Fruit fly (Drosophila melanogaster) whole organism, wandering third instar larva: ENCODE measurements around the gene Cpr66Cb.

Experiments used
- Abd-B ChIP-seq: fragments of >200 bp; optimal IDR thresholded peaks from 2 replicates; lab custom pipeline; 2017; ENCODE audit warnings: missing biosample characterization, missing genetic modification characterization
- CG9705 ChIP-seq: fragments of 200-800 bp; sonication (Bioruptor generic); optimal IDR thresholded peaks from 2 replicates; lab custom pipeline; 2018; ENCODE audit warnings: missing biosample characterization, mild to moderate bottlenecking, missing genetic modification characterization
- CrebA ChIP-seq: fragments of 200-800 bp; sonication (Bioruptor generic); optimal IDR thresholded peaks from 2 replicates; lab custom pipeline; 2016; ENCODE audit warnings: missing biosample characterization, mild to moderate bottlenecking, missing genetic modification characterization, borderline replicate concordance
- Dfd ChIP-seq: fragments of >200 bp; optimal IDR thresholded peaks from 2 replicates; lab custom pipeline; 2017; ENCODE audit warnings: missing biosample characterization, missing genetic modification characterization
- Dif ChIP-seq: fragments of 200-275, 200-300 bp; sonication (Bioruptor generic); optimal IDR thresholded peaks from 2 replicates; lab custom pipeline; 2018; ENCODE audit warnings: missing biosample characterization, missing genetic modification characterization; ENCODE audit not compliant: partially characterized antibody
- GATAd ChIP-seq: sonication (Bioruptor generic); optimal IDR thresholded peaks from 2 replicates; lab custom pipeline; 2016; ENCODE audit warnings: missing biosample characterization, missing genetic modification characterization
- HLH106 ChIP-seq: fragments of 200-800 bp; optimal IDR thresholded peaks from 3 replicates; lab custom pipeline; 2019; ENCODE audit warnings: missing biosample characterization, mild to moderate bottlenecking, missing genetic modification characterization, moderate library complexity
- Hnf4 ChIP-seq: fragments of 200-800 bp; sonication (Bioruptor generic); optimal IDR thresholded peaks from 2 replicates; lab custom pipeline; 2016; ENCODE audit warnings: missing biosample characterization, mild to moderate bottlenecking, missing genetic modification characterization
- Hr78 ChIP-seq: fragments of >200 bp; optimal IDR thresholded peaks from 2 replicates; lab custom pipeline; 2017; ENCODE audit warnings: missing biosample characterization, missing genetic modification characterization
- Hr83 ChIP-seq: fragments of 200-300 bp; sonication (Bioruptor generic); optimal IDR thresholded peaks from 2 replicates; lab custom pipeline; 2016; ENCODE audit warnings: missing biosample characterization, mild to moderate bottlenecking, missing genetic modification characterization, moderate library complexity; ENCODE audit not compliant: poor library complexity, severe bottlenecking
- Jra ChIP-seq: sonication (Bioruptor generic); optimal IDR thresholded peaks from 2 replicates; lab custom pipeline; 2016; ENCODE audit warnings: missing biosample characterization, missing genetic modification characterization
- Mio ChIP-seq: sonication (Bioruptor generic); optimal IDR thresholded peaks from 2 replicates; lab custom pipeline; 2016; ENCODE audit warnings: missing biosample characterization, missing genetic modification characterization
- Myc ChIP-seq: fragments of >200 bp; optimal IDR thresholded peaks from 2 replicates; lab custom pipeline; 2017
- N ChIP-seq: fragments of >200 bp; optimal IDR thresholded peaks from 2 replicates; lab custom pipeline; 2018; ENCODE audit warnings: missing biosample characterization, missing external identifiers, missing genetic modification characterization
- OdsH ChIP-seq: fragments of 200-800 bp; sonication (Bioruptor generic); optimal IDR thresholded peaks from 2 replicates; lab custom pipeline; 2016; ENCODE audit warnings: missing biosample characterization, mild to moderate bottlenecking, missing genetic modification characterization
- Rel ChIP-seq, 2 experiments: fragments of 200-800 bp; sonication (Bioruptor generic) in 1 of 2; optimal IDR thresholded peaks; 2 replicates in 1 of 2; 3 replicates in 1 of 2; lab custom pipeline; 2016 to 2019; ENCODE audit warnings: mild to moderate bottlenecking in 2 of 2, missing biosample characterization in 2 of 2, missing genetic modification characterization in 2 of 2, moderate library complexity in 1 of 2
- Sp1 ChIP-seq: fragments of 200-800 bp; sonication (Bioruptor generic); optimal IDR thresholded peaks from 3 replicates; lab custom pipeline; 2019; ENCODE audit warnings: missing biosample characterization, mild to moderate bottlenecking, missing genetic modification characterization, moderate library complexity
- br ChIP-seq: fragments of 200-800 bp; sonication (Bioruptor generic); optimal IDR thresholded peaks from 2 replicates; lab custom pipeline; 2016; ENCODE audit warnings: missing biosample characterization, missing genetic modification characterization
- brk ChIP-seq: fragments of 200-800 bp; sonication (Bioruptor generic); optimal IDR thresholded peaks from 2 replicates; lab custom pipeline; 2016; ENCODE audit warnings: missing biosample characterization, mild to moderate bottlenecking, missing genetic modification characterization
- dsf ChIP-seq: sonication (Bioruptor generic); optimal IDR thresholded peaks from 2 replicates; lab custom pipeline; 2016; ENCODE audit warnings: missing biosample characterization, missing genetic modification characterization, borderline replicate concordance
- ey ChIP-seq: fragments of 200-800 bp; sonication (Bioruptor generic); optimal IDR thresholded peaks from 2 replicates; lab custom pipeline; 2016; ENCODE audit warnings: missing biosample characterization, missing genetic modification characterization
- foxo ChIP-seq, 2 experiments: fragments of 200-800 bp; sonication (Bioruptor generic); optimal IDR thresholded peaks; 2 replicates in 1 of 2; 3 replicates in 1 of 2; lab custom pipeline; 2016 to 2017; ENCODE audit warnings: missing biosample characterization in 2 of 2, missing genetic modification characterization in 2 of 2
- h ChIP-seq: fragments of 200-800 bp; sonication (Bioruptor generic); optimal IDR thresholded peaks from 3 replicates; lab custom pipeline; 2016; ENCODE audit warnings: missing biosample characterization, mild to moderate bottlenecking, missing genetic modification characterization
- jim ChIP-seq: fragments of 175-275, 200-325 bp; sonication (Bioruptor generic); optimal IDR thresholded peaks from 2 replicates; lab custom pipeline; 2016; ENCODE audit warnings: missing biosample characterization, mild to moderate bottlenecking, missing genetic modification characterization
- psq ChIP-seq: fragments of 200-800 bp; sonication (Bioruptor generic); optimal IDR thresholded peaks from 3 replicates; lab custom pipeline; 2017; ENCODE audit warnings: missing biosample characterization, mild to moderate bottlenecking, missing genetic modification characterization, moderate library complexity
- rgr ChIP-seq: fragments of 200-800 bp; sonication (Bioruptor generic); optimal IDR thresholded peaks from 3 replicates; lab custom pipeline; 2016; ENCODE audit warnings: missing biosample characterization, mild to moderate bottlenecking, missing genetic modification characterization
- sv ChIP-seq: fragments of 200-800 bp; sonication (Bioruptor generic); optimal IDR thresholded peaks from 3 replicates; lab custom pipeline; 2016; ENCODE audit warnings: missing biosample characterization, missing genetic modification characterization
- tai ChIP-seq: sonication (Bioruptor generic); optimal IDR thresholded peaks from 2 replicates; lab custom pipeline; 2016; ENCODE audit warnings: missing biosample characterization, missing genetic modification characterization
- usp ChIP-seq: fragments of >200 bp; optimal IDR thresholded peaks from 2 replicates; lab custom pipeline; 2017; ENCODE audit warnings: missing biosample characterization, missing genetic modification characterization
- woc ChIP-seq: sonication (Bioruptor generic); optimal IDR thresholded peaks from 2 replicates; lab custom pipeline; 2016; ENCODE audit warnings: missing biosample characterization, mild to moderate bottlenecking, missing genetic modification characterization

Cpr66Cb gene

dm6 chr3L:8312290-8312689 is 24.2 kb upstream of the Cpr66Cb start:
- no peak for TF ChIP-seq CrebA

dm6 chr3L:8314788-8315140 is 21.7 kb upstream of the Cpr66Cb start:
- no peak for TF ChIP-seq Myc (lab: Kevin White, UChicago)
- TF ChIP-seq ey = peak; percentile 1
- no peak for TF ChIP-seq Abd-B (GFP tag; lab: Kevin White, UChicago)
- TF ChIP-seq brk (GFP tag; lab: Kevin White, UChicago) = no peak
- no peak for TF ChIP-seq GATAd
- TF ChIP-seq foxo (GFP tag; optimal IDR thresholded peaks at IDR 0.05; lab: Kevin White, UChicago) = peak in 1 of 2 experiments; percentile 0
- TF ChIP-seq psq (GFP tag; lab: Kevin White, UChicago) = peak; percentile 14
- TF ChIP-seq Dif (GFP tag; lab: Kevin White, UChicago) = no peak
- peak; percentile 0 for TF ChIP-seq OdsH (GFP tag; lab: Kevin White, UChicago)
- peak; percentile 24 for TF ChIP-seq rgr (GFP tag; lab: Kevin White, UChicago)
- peak; percentile 14 for TF ChIP-seq woc (GFP tag; lab: Kevin White, UChicago)

- TF ChIP-seq h (GFP tag; lab: Kevin White, UChicago) = peak; percentile 40
- TF ChIP-seq dsf (GFP tag; lab: Kevin White, UChicago) = no peak
- peak; percentile 68 for TF ChIP-seq brk (GFP tag; lab: Kevin White, UChicago)
- peak; percentile 86 for TF ChIP-seq jim (GFP tag; lab: Kevin White, UChicago)
- TF ChIP-seq GATAd = no peak
- TF ChIP-seq Hr78 (GFP tag; lab: Kevin White, UChicago) = no peak
- TF ChIP-seq br (GFP tag; lab: Kevin White, UChicago) = peak; percentile 21
- TF ChIP-seq usp = no peak
- no peak for TF ChIP-seq psq (GFP tag; lab: Kevin White, UChicago)
- no peak for TF ChIP-seq tai (GFP tag; lab: Kevin White, UChicago)
- TF ChIP-seq Mio (GFP tag; lab: Kevin White, UChicago) = no peak
- peak; percentile 9 for TF ChIP-seq Sp1 (GFP tag; lab: Kevin White, UChicago)
- TF ChIP-seq Hr83 = no peak
- peak; percentile 14 for TF ChIP-seq N (GFP tag; lab: Kevin White, UChicago)
- peak; percentile 10 for TF ChIP-seq rgr (GFP tag; lab: Kevin White, UChicago)
- peak; percentile 30 for TF ChIP-seq CG9705
- TF ChIP-seq Abd-B (GFP tag; lab: Kevin White, UChicago) = no peak
- TF ChIP-seq foxo (GFP tag; optimal IDR thresholded peaks at IDR 0.05; lab: Kevin White, UChicago) = peak in 1 of 2 experiments; percentile 24
- peak; percentile 18 for TF ChIP-seq ey
- TF ChIP-seq OdsH (GFP tag; lab: Kevin White, UChicago) = no peak
- peak; percentile 62 for TF ChIP-seq HLH106 (tag; lab: Kevin White, UChicago)
- TF ChIP-seq Dfd (GFP tag; lab: Kevin White, UChicago) = no peak
- peak; percentile 46 for TF ChIP-seq Hnf4 (GFP tag; lab: Kevin White, UChicago)
- peak; percentile 50 for TF ChIP-seq sv
- peak; percentile 28 for TF ChIP-seq Jra (GFP tag; lab: Kevin White, UChicago)
These were observed 21.2 kb upstream of the Cpr66Cb start, which contains the start of gene Cpsf6 for dm6 chr3L:8315141-8315816. Gene Cpsf6 (minus strand): TSS chr3L:8315502.

- TF ChIP-seq Rel (GFP tag; optimal IDR thresholded peaks at IDR 0.05; lab: Kevin White, UChicago) = no peak
- no peak for TF ChIP-seq Rel (tag; optimal IDR thresholded peaks at IDR 0.05; lab: Kevin White, UChicago)
- TF ChIP-seq HLH106 (tag; lab: Kevin White, UChicago) = no peak
- TF ChIP-seq CrebA = no peak
- TF ChIP-seq CG9705 = no peak
- TF ChIP-seq usp = no peak
- no peak for TF ChIP-seq Mio (GFP tag; lab: Kevin White, UChicago)
- TF ChIP-seq Hnf4 (GFP tag; lab: Kevin White, UChicago) = no peak
These were observed 17.5 kb upstream of the Cpr66Cb start, which contains the start of gene CG43059 for dm6 chr3L:8318916-8319506. Gene CG43059 (minus strand): TSS chr3L:8318966.
